Fruit fly (Drosophila melanogaster): Measurements from ENCODE around the gene bdwf.

The bdwf gene

DNA sequence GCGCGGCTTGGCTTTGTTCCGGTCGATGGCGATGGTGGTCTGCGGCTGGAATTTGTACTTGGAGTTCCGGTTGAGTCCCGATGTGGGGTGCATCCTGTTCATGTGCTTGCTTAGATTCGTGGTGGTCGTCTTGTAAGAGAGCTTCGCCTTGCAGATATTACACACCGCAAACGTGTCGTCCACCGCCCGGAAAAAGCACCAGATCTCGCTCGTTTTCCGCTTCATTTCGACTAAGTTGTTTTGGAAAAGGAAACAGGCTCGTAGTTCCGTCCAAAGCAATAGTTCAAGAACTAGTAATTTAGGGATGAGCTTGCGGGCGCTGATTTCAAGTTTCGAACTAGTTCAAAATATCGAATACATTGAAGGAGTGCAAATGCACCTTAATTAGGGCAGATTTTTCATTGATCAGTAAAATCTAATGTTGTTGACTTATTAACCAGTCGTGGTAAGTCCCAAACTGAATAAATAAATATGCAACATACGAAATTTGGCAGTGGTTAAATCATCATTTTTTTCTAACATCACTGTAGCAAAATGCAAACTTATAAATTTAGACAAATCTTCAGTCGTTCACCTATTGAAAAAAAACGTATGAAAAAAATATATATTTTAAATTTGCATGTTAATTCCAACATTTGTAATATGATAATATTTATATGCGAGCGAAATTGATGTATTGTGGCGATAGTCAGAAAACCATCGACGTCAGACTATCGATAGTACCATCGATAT lies at the start of gene bdwf, which contains the start of gene Patr-1:
bdwf (minus strand) TSS at position 299 of the 732 bp plus-strand sequence.
Patr-1 (plus strand) TSS at position 727 of the 732 bp plus-strand sequence.
- TF ChIP-seq CG17801 (GFP tag; optimal IDR thresholded peaks at IDR 0.05; ENCODE audit: partially characterized antibody), result no peak

- no peak for TF ChIP-seq CG17801 (GFP tag; optimal IDR thresholded peaks at IDR 0.05; ENCODE audit: partially characterized antibody)
Observed at dm6 chr3R:17087977-17088618, 45.2 kb upstream of the bdwf start, which contains the start of gene cal1. Gene cal1 (plus strand): TSS chr3R:17088280.

- TF ChIP-seq CG17801 (GFP tag; optimal IDR thresholded peaks at IDR 0.05; ENCODE audit: partially characterized antibody), result no peak
Observed at dm6 chr3R:17085029-17085807, 42.3 kb upstream of the bdwf start, which contains the start of gene GckIII. Gene GckIII (plus strand): TSS chr3R:17085513.

- no peak for TF ChIP-seq CG17801 (GFP tag; optimal IDR thresholded peaks at IDR 0.05; ENCODE audit: partially characterized antibody)
Observed at dm6 chr3R:17082471-17082870, 39.5 kb upstream of the bdwf start.

- TF ChIP-seq CG17801 (GFP tag; optimal IDR thresholded peaks at IDR 0.05; ENCODE audit: partially characterized antibody), result peak; percentile 62
Observed at dm6 chr3R:17081359-17081935, 38.5 kb upstream of the bdwf start.

- TF ChIP-seq CG17801 (GFP tag; optimal IDR thresholded peaks at IDR 0.05; ENCODE audit: partially characterized antibody), result peak; percentile 88
Observed at dm6 chr3R:17080666-17081358, 37.9 kb upstream of the bdwf start.

DNA sequence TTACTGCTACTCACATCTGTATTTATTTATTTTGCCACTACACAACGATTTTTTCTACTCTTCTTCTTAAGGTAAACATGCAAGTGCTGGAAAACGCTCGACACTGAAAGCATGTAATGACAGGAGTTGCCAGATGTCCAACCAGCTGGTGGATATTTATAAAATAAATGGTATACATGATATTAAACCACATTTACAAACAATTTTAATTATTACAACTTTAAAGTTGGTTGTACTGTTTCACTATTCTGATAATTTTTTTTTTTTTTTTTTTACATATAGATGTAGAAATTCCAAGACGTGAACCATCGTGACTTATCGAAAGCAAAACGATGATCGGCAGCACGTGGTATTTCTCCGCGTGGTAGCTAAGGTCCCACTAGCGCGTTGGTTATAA lies 36.9 kb upstream of the bdwf start, which contains the start of the genes Keap1 and kuk:
Keap1 (minus strand) TSS at position 87 of the 397 bp plus-strand sequence.
kuk (plus strand) TSS at position 386 of the 397 bp plus-strand sequence.
- TF ChIP-seq CG17801 (GFP tag; optimal IDR thresholded peaks at IDR 0.05; ENCODE audit: partially characterized antibody), result peak; percentile 52

DNA sequence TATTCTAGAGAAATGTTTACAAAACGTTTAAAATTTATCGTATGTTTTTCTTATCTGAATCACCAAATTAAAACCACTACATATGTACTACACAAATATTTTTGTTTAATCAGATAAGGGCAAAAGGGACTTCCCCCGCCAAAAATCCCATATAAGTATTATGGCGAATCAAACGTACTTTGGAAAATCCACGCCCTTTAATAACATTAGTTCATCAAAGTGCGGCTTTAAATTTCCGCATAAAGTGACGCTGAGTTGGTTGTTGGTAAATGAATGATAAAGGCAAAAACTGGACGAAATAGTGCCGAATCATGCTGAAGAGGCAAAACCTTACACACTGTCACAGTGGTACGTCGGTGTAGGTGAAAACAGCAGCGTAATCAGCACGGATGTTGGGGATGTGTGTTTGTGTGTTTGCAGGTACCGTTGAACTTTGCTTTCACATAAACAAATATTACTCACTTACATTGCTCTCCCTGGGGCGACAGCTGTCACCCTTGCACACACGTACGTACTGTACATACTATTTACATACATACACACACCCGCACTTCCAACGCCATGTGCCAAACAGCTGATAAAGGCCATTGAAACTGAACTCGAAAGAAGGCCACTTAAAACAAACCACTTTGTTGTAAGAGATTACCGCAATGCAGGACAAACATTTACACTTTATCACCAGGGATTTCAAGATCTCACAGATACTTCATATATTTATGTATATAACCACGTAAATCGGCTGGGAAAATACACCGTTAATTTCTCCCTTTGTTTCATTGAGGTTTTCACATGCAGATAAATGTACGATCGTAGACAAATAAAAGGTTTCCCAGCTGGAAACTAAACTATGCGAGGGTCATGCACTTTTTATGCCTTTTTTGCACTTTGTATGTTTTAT lies 36.3 kb upstream of the bdwf start:
- TF ChIP-seq CG17801 (GFP tag; optimal IDR thresholded peaks at IDR 0.05; ENCODE audit: partially characterized antibody), result no peak

DNA sequence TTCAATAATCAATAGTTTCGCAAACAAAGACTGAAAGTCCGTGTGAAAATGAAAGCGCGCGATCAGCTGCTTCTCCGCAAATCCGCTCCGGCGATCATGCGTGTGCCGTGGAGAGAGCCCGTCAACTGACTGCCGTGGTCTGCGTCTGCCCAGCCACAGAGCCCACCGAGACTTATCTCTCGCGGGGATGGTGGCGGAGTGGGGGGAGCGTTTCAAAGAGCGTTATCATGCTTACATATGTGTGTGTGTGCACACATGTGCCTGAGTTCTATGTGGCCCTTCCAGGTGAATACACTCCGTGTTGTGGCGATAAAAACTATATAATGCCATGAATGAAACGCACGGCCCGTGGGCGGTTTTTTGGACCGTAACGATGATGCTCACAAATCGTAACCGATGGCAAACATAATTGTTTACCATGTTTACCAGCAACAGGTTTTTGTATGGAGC lies 35.1 kb upstream of the bdwf start:
- no peak for TF ChIP-seq CG17801 (GFP tag; optimal IDR thresholded peaks at IDR 0.05; ENCODE audit: partially characterized antibody)

- TF ChIP-seq CG17801 (GFP tag; optimal IDR thresholded peaks at IDR 0.05; ENCODE audit: partially characterized antibody), result no peak
Observed at dm6 chr3R:17072526-17073114, 29.7 kb upstream of the bdwf start, which contains the start of the genes Ns1 and mRpS11. Gene Ns1 (minus strand): TSS chr3R:17072675. Gene mRpS11 (plus strand): TSS chr3R:17072732.

- no peak for TF ChIP-seq CG17801 (GFP tag; optimal IDR thresholded peaks at IDR 0.05; ENCODE audit: partially characterized antibody)
Observed at dm6 chr3R:17067721-17068120, 24.8 kb upstream of the bdwf start.

DNA sequence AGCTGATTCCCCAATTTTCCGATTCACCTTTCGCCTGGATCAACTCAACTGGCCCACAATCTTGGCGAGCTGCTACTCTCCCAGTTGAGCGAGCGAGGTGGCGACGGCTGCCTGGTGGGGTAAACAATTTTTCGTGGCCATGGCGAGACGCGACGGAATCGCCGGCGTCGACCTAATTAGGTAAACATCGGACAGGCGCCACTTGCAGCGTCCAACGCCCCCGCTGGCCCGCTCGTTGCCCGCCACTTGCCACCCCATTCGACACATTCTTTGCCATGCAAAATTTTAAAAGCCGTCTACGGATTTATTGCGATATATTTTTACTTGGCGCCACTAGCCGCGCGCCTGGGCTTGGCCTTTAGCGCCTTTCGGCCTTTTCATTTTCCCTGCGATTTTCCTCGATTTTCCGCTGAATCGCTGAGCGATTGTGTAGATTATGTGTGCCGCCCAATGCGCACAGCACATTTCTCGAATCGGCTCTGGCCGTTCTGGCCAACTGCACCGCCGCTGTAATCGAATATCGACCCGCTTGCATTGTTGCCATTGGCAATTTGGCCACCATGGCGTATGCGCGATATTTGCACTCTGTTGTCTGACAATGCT lies 24.0 kb upstream of the bdwf start:
- TF ChIP-seq CG17801 (GFP tag; optimal IDR thresholded peaks at IDR 0.05; ENCODE audit: partially characterized antibody), result no peak

All from ovary, adult (tissue).